Fruit fly (Drosophila melanogaster): ENCODE measurements around the gene Jon66Ci.
A peak's percentile ranks its signal among the peaks of the same experiment; 100 is the strongest.

Jon66Ci gene

dm6 chr3L:8423156-8423555 is 31.8 kb downstream of the Jon66Ci start (continued):
- TF ChIP-seq az2 (GFP tag; optimal IDR thresholded peaks at IDR 0.05) (peak; percentile 31), dpn (GFP tag; optimal IDR thresholded peaks at IDR 0.05) (no peak), ci (GFP tag; IDR thresholded peaks at IDR 0.05) (no peak), pum (GFP tag; optimal IDR thresholded peaks at IDR 0.05) (no peak), fd96Cb (tag; optimal IDR thresholded peaks at IDR 0.05) (peak; percentile 10), TFAM (GFP tag; optimal IDR thresholded peaks at IDR 0.05) (no peak), CG15514 (GFP tag; optimal IDR thresholded peaks at IDR 0.05) (no peak), CG5180 (GFP tag; optimal IDR thresholded peaks at IDR 0.05) (no peak), Dip3 (GFP tag; optimal IDR thresholded peaks at IDR 0.05) (no peak), CG13894 (tag; optimal IDR thresholded peaks at IDR 0.05) (no peak), CG10209 (GFP tag; optimal IDR thresholded peaks at IDR 0.05) (no peak), Ptx1 (GFP tag; IDR thresholded peaks at IDR 0.05) (no peak), CG10147 (GFP tag; optimal IDR thresholded peaks at IDR 0.05) (no peak), Stat92E (GFP tag; optimal IDR thresholded peaks at IDR 0.05) (no peak), CG17328 (GFP tag; IDR thresholded peaks at IDR 0.05) (no peak), CG6654 (GFP tag; optimal IDR thresholded peaks at IDR 0.05) (no peak), CG17359 (tag; optimal IDR thresholded peaks at IDR 0.05) (no peak), grn (GFP tag; optimal IDR thresholded peaks at IDR 0.05) (no peak), CG18262 (tag; optimal IDR thresholded peaks at IDR 0.05) (peak; percentile 70), Hr51 (GFP tag; optimal IDR thresholded peaks at IDR 0.05) (no peak), CG1832 (GFP tag; optimal IDR thresholded peaks at IDR 0.05) (no peak), sna (GFP tag; IDR thresholded peaks at IDR 0.05; ENCODE audit: partially characterized antibody) (no peak), CG1647 (GFP tag; optimal IDR thresholded peaks at IDR 0.05) (no peak), dysf (GFP tag; IDR thresholded peaks at IDR 0.05) (no peak), aop (GFP tag; IDR thresholded peaks at IDR 0.05) (no peak), nom (GFP tag; optimal IDR thresholded peaks at IDR 0.05) (no peak), C15 (GFP tag; IDR thresholded peaks at IDR 0.05) (no peak), CG11504 (tag; optimal IDR thresholded peaks at IDR 0.05) (no peak)

dm6 chr3L:8424831-8425336 is 33.5 kb downstream of the Jon66Ci start, which contains the start of gene Cbl:
Gene Cbl, plus strand, starts transcription at chr3L:8424954.
- TF ChIP-seq yki (optimal IDR thresholded peaks at IDR 0.05) (no peak), salm (tag; optimal IDR thresholded peaks at IDR 0.05) (no peak), Ada2b (GFP tag; IDR thresholded peaks at IDR 0.05) (no peak), CG6272 (GFP tag; IDR thresholded peaks at IDR 0.05) (no peak), CG34376 (GFP tag; optimal IDR thresholded peaks at IDR 0.05) (peak; percentile 33), exex (tag; optimal IDR thresholded peaks at IDR 0.05) (no peak), Rx (GFP tag; IDR thresholded peaks at IDR 0.05) (no peak), HmgD (GFP tag; optimal IDR thresholded peaks at IDR 0.05) (peak; percentile 60), ranshi (GFP tag; IDR thresholded peaks at IDR 0.05) (no peak), tna (GFP tag; IDR thresholded peaks at IDR 0.05; ENCODE audit: partially characterized antibody) (no peak), H2.0 (GFP tag; IDR thresholded peaks at IDR 0.05) (no peak), Ets97D (GFP tag; optimal IDR thresholded peaks at IDR 0.05) (peak; percentile 91), CG6689 (GFP tag; IDR thresholded peaks at IDR 0.05) (no peak), hth (optimal IDR thresholded peaks at IDR 0.05) (no peak), D (optimal IDR thresholded peaks at IDR 0.05) (no peak), D (GFP tag; optimal IDR thresholded peaks at IDR 0.05) (no peak), CG3726 (GFP tag; IDR thresholded peaks at IDR 0.05) (no peak), wor (GFP tag; IDR thresholded peaks at IDR 0.05) (no peak), Sry-β (GFP tag; optimal IDR thresholded peaks at IDR 0.05) (peak; percentile 9), ewg (GFP tag; optimal IDR thresholded peaks at IDR 0.05) (no peak), cato (GFP tag; optimal IDR thresholded peaks at IDR 0.05; ENCODE audit: borderline replicate concordance) (no peak), CG8924 (tag; optimal IDR thresholded peaks at IDR 0.05) (no peak), h (optimal IDR thresholded peaks at IDR 0.05) (no peak), CG17912 (GFP tag; optimal IDR thresholded peaks at IDR 0.05) (peak; percentile 46), Pdp1 (GFP tag; optimal IDR thresholded peaks at IDR 0.05) (peak in 1 of 2 experiments; percentile 62)

Measured in whole organism, embryonic.